Worm (Caenorhabditis elegans): Measurements from ENCODE around the gene him-10.
A peak's percentile ranks its signal among the peaks of the same experiment; 100 is the strongest.

Gene him-10

DNA sequence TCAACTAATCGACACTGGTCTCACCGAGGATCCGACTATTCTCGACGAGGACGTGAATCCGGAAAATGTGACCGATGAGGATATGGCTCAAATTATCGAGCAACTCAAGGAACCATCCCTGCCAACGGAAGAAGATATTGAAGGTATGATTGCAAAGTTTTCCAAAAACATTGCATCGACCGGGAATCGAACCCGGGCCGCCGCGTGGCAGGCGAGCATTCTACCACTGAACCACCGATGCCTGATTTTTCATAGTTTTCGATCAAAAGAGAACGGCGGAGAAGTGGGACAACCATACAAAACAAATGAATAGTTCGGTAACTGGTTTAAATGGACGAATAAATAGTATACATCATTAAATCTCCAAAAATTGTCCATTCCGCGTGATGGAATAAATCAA lies 41.2 kb upstream of the him-10 start (continued):
- peak; percentile 39 for TF ChIP-seq athp-1 (tag; optimal IDR thresholded peaks at IDR 0.05)
- TF ChIP-seq lir-1 (GFP tag; conservative IDR thresholded peaks at IDR 0.05): no peak
- TF ChIP-seq Y67H2A.10 (GFP tag; conservative IDR thresholded peaks at IDR 0.05): no peak
- TF ChIP-seq Y56A3A.18 (GFP tag; IDR thresholded peaks at IDR 0.05): 0 out of 2 replicates have a peak, but pooled peaks have one; percentile 44
- no peak for TF ChIP-seq ztf-22 (GFP tag; optimal IDR thresholded peaks at IDR 0.05)
- TF ChIP-seq nhr-179 (tag; optimal IDR thresholded peaks at IDR 0.05): no peak
- peak; percentile 9 for TF ChIP-seq attf-5 (GFP tag; optimal IDR thresholded peaks at IDR 0.05)
- peak; percentile 78 for TF ChIP-seq him-1 (tag; optimal IDR thresholded peaks at IDR 0.05)
- no peak for TF ChIP-seq B0035.1 (tag; optimal IDR thresholded peaks at IDR 0.05)
- no peak for TF ChIP-seq madf-8 (GFP tag; conservative IDR thresholded peaks at IDR 0.05)
- TF ChIP-seq Y79H2A.3 (GFP tag; conservative IDR thresholded peaks at IDR 0.05): no peak
- peak in 1 of 2 experiments; percentile 43 for TF ChIP-seq rec-8 (tag; optimal IDR thresholded peaks at IDR 0.05)
- TF ChIP-seq nhr-27 (tag; optimal IDR thresholded peaks at IDR 0.05): no peak
- no peak for TF ChIP-seq ceh-91 (GFP tag; IDR thresholded peaks at IDR 0.05)
- peak; percentile 80 for TF ChIP-seq F23B12.7 (tag; optimal IDR thresholded peaks at IDR 0.05; ENCODE audit: insufficient read depth)
- no peak for TF ChIP-seq zim-3 (tag; optimal IDR thresholded peaks at IDR 0.05)
- TF ChIP-seq unc-130 (GFP tag; optimal IDR thresholded peaks at IDR 0.05): no peak
- TF ChIP-seq madf-6 (GFP tag; IDR thresholded peaks at IDR 0.05): peak; percentile 61
- TF ChIP-seq lag-1 (GFP tag; IDR thresholded peaks at IDR 0.05): no peak
- TF ChIP-seq mcd-1 (GFP tag; IDR thresholded peaks at IDR 0.05): 0 out of 2 replicates have a peak, but pooled peaks have one; percentile 22
- TF ChIP-seq madf-3 (GFP tag; IDR thresholded peaks at IDR 0.05): no peak
- TF ChIP-seq hmg-1.2 (GFP tag; IDR thresholded peaks at IDR 0.05): peak; percentile 72
- TF ChIP-seq C06A6.2 (GFP tag; conservative IDR thresholded peaks at IDR 0.05): no peak; the same call in 1 of the 2 replicates
- peak; percentile 71; the same call in 1 of the 2 replicates for TF ChIP-seq D2030.7 (GFP tag; IDR thresholded peaks at IDR 0.05)
- TF ChIP-seq sdz-38 (tag; optimal IDR thresholded peaks at IDR 0.05): no peak
- TF ChIP-seq unc-62 (GFP tag; optimal IDR thresholded peaks at IDR 0.05): no peak
- TF ChIP-seq snpc-4 (GFP tag; optimal IDR thresholded peaks at IDR 0.05): peak; percentile 44
- TF ChIP-seq snpc-4 (tag; optimal IDR thresholded peaks at IDR 0.05): peak in 3 of 4 experiments; percentile 43 to 54 (median 52)
- TF ChIP-seq mel-28 (tag; optimal IDR thresholded peaks at IDR 0.05; ENCODE audit: borderline replicate concordance): no peak
- TF ChIP-seq egl-44 (GFP tag; IDR thresholded peaks at IDR 0.05): no peak; the same call in 1 of the 2 replicates
- TF ChIP-seq atf-7 (tag; optimal IDR thresholded peaks at IDR 0.05): peak; percentile 29
- TF ChIP-seq repo-1 (tag; optimal IDR thresholded peaks at IDR 0.05): no peak
- TF ChIP-seq ceh-79 (tag; optimal IDR thresholded peaks at IDR 0.05): no peak
- TF ChIP-seq nfyb-1 (GFP tag; IDR thresholded peaks at IDR 0.05): peak; percentile 68
- TF ChIP-seq F10E7.11 (tag; optimal IDR thresholded peaks at IDR 0.05): no peak
- no peak for TF ChIP-seq bed-1 (GFP tag; IDR thresholded peaks at IDR 0.05)
- TF ChIP-seq sptf-2 (GFP tag; optimal IDR thresholded peaks at IDR 0.05): no peak
- no peak for TF ChIP-seq cebp-1 (GFP tag; IDR thresholded peaks at IDR 0.05)
- peak; percentile 31 for TF ChIP-seq cebp-1 (tag; optimal IDR thresholded peaks at IDR 0.05)
- no peak for TF ChIP-seq aptf-2 (GFP tag; conservative IDR thresholded peaks at IDR 0.05)
- no peak for TF ChIP-seq K11D2.4 (GFP tag; IDR thresholded peaks at IDR 0.05)
- TF ChIP-seq ama-1 (optimal IDR thresholded peaks at IDR 0.05): no peak
- TF ChIP-seq ama-1 (GFP tag; optimal IDR thresholded peaks at IDR 0.05): peak in 1 of 2 experiments; percentile 48
- no peak for TF ChIP-seq hlh-12 (tag; optimal IDR thresholded peaks at IDR 0.05)
- TF ChIP-seq snpc-1.3 (tag; optimal IDR thresholded peaks at IDR 0.05; ENCODE audit: insufficient read depth): peak; percentile 75
- TF ChIP-seq F37B4.10 (GFP tag; IDR thresholded peaks at IDR 0.05): no peak
- peak; percentile 48 for TF ChIP-seq madf-10 (tag; optimal IDR thresholded peaks at IDR 0.05)
- TF ChIP-seq nhr-90 (tag; optimal IDR thresholded peaks at IDR 0.05): peak; percentile 50
- TF ChIP-seq Y95B8A.8 (GFP tag; IDR thresholded peaks at IDR 0.05): 0 out of 2 replicates have a peak, but pooled peaks have one; percentile 21

All from whole organism, young adult.